Fruit fly (Drosophila melanogaster) ovary, adult (tissue): ENCODE data around the gene CG7506.

Source experiments
- CG17801 ChIP-seq: fragments of 200-800 bp; optimal IDR thresholded peaks from 2 replicates; lab custom pipeline; 2019; ENCODE audit warnings: missing biosample characterization, mild to moderate bottlenecking, missing genetic modification characterization, moderate library complexity; ENCODE audit not compliant: partially characterized antibody

CG7506 gene

DNA sequence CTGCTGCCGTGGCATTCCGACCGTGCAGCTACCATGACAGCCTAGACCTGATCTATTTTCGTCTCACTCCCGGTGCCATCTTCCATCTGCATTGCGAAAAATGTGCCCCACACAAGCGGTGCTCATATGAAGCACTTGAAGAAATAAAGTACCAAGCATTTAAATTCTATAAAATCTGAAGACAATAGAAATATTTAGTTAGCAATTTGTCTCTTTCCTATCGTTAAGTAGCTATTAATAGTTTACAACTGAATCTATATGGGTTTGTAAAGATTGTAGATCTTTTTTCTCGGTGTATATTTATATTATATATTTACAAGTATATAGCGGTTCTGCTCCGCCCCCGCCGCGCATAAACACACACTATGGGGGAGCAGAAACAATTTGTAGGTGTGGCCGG, 30.2 kb downstream of the CG7506 start:
- TF ChIP-seq CG17801 (GFP tag; lab: Kevin White, UChicago), result no peak

DNA sequence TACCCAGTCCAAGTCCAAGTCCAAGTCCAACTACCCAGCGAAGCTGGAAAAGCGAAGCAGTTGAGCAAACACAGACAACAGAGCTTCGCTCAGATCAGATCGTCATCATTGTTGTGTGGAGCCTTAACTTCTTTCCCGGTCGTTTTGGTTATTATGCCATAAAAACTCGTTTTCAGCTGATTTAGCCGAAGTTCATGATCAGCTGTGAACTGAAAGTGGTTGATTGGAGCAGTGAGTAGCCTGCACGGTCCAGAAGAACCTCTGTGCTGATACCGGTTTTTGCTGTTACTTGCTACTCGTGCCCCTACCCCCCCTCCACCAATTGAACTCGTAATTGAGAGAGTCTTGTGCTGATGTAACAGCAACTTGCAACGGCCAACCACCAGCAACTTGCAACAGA, 30.9 kb downstream of the CG7506 start:
- no peak for TF ChIP-seq CG17801 (GFP tag; lab: Kevin White, UChicago)

DNA sequence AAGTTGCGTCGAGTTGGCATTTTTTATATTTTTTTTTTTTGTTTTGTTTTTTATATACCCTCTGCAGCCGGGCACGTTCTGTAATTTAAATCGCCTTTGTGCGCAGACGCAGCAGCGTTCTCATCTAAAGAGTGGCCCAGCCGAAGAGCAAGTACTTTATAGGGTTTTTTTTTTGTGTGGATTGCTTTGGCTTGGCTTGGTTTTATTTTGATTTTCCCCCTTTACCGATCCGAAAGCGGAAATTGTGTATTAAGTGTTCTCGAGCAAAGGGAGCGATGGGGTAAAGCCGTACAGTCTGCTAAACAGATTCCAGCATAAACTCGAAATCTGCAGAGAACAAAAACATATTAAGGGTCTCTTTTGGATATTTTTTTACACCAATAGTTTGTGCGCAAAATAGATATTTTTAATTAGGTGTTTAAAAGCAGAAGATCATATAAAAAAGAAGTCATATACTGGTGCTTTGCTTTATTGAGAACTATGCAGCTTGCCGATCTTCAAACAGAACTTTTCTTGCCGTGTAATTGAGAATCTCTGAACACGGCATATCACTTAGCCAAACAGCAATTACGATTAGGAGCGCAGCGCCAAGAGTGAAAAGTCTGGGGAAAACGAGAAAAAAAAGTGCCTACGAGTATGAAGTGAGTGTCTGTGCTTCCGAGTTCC, 35.0 kb downstream of the CG7506 start:
- no peak for TF ChIP-seq CG17801 (GFP tag; lab: Kevin White, UChicago)

DNA sequence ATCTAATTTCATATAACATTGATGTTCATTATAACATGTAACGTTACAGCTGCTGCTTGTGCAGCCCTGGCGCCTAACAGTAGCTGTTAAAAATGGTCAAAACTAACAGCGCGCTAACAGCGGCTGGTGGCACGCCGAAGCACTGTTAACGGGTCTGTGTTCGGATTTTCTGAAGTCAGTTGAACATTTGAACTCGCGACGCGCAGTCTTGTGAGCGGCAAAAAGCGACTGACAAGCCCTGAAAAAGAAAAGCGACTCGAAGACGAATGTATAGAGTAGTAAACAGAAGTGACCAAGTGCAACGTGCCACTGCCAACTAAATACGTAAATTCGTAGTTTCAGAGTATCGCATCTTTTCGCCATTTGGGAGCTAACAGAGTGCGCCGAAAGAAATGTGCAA, 36.6 kb downstream of the CG7506 start:
- no peak for TF ChIP-seq CG17801 (GFP tag; lab: Kevin White, UChicago)

DNA sequence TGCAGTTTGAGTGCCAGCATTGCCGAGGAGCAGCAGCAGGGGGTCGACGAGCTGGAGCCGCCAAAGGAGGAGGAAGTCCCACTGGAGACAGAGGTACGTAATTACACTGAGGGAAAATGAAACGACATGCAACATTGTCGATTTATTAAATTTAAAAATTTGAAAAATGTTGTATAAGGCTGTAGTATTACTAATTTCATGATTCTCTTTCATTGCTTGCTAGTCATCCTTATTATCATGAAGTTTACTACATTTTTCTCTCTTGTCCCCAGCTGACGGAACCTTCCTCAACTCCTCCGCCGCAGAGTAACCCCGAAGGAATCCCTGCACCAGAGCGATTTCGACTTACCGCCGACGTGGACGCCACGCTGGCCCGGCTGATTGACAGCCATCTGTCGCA, 38.1 kb downstream of the CG7506 start:
- no peak for TF ChIP-seq CG17801 (GFP tag; lab: Kevin White, UChicago)

DNA sequence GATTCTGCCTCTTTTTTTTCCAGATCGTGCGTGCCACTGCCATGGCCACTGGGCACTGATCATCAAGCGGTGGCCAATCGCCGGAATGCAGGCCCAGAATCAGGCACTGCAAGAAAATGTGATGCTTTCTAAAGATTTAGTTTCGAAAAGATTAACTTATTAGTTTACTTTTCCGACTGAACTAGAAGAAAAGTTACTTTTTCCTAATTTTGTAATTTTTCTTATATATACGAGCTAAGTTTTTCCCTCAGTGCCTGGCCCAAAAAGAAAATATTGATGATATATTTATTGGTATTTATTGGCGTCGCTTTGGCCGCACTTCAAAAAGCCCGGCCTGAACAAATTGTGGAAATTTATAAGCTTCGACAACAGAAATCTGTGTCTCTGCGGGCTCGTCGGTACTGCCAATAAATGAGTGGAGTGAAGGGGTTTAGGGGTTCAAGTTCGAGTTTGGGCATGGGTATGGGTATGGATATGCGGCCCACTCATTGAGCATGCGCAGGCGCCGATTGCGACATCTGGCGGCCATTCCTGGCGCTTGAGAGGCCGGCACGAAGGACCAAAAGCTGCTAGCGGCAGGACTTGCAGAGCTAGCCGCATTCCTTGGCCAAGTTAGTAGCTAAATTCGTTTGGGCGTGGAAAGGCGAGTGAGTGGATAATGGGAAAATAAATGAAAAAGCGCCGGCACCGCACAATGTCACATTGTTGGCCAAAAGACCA, 40.2 kb downstream of the CG7506 start:
- TF ChIP-seq CG17801 (GFP tag; lab: Kevin White, UChicago), result no peak

DNA sequence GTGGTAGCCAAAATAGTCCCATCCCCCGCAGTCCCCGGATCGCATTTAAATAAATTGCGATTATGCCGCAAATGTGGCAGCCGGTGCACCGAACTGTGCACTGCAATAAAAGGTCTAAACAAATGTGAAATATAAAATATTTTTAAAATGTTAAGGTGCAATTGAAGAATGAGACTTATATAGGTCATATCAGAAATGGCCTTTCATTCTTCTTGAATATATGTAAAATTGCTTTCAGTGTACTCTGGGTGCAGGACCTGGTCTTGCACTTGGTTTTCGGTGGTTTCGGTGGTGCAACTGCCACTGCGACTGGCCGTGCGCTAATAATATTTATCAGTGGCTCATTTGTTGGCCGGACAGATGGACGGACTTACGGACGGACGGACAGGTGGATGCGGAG, 43.1 kb downstream of the CG7506 start:
- TF ChIP-seq CG17801 (GFP tag; lab: Kevin White, UChicago), result no peak

DNA sequence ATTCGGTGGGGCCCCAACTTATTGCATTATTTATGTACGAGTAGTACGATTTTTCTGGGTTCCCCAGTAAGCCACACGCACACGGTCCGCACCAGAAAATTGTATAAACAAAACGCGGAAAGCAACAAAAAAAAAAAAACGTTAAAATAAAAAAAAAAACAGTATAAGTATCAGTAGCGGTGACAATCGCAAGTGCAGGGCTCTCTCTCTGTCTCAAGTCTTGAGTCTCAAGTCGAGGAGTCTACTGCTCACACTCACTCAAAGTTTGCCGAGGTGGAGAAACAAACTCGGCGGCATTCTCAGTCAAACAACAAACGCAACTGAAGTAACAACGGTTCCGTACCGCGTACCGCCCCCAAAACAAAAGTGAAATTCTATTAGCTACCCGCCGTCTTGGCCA, 48.7 kb downstream of the CG7506 start, which contains the start of gene Pura:
Gene Pura, plus strand, starts transcription at position 301 of the 400 bp plus-strand sequence.
- TF ChIP-seq CG17801 (GFP tag; lab: Kevin White, UChicago), result no peak

DNA sequence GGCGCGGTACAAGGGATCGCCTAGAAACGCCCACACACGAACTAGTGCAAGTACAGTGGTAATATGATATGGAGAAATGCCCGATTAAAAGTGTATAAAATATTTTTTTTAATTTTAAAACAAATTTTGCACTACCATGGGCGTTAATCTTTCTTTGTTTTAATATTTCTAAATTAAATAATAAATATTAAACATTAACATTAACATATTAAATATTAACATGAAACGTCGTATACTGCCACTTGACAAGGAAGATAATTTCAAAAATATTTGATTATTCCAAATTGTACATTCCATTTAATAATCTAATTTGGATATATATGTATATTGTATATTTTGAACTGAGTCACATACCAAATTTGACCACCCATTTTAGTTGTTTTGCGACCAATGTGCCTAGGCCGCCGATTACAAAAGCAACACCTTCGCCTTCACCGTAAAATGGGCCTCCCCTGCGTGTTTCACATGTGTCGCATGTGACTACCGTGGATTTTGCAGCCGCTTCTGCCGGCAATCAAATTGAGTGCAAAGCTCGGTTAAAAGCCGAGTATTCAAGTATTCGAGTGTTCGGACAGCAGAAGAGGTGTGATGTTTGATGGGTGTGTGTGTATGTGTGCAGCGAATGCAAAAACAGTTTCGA, 49.2 kb downstream of the CG7506 start:
- peak; percentile 84 for TF ChIP-seq CG17801 (GFP tag; lab: Kevin White, UChicago)

DNA sequence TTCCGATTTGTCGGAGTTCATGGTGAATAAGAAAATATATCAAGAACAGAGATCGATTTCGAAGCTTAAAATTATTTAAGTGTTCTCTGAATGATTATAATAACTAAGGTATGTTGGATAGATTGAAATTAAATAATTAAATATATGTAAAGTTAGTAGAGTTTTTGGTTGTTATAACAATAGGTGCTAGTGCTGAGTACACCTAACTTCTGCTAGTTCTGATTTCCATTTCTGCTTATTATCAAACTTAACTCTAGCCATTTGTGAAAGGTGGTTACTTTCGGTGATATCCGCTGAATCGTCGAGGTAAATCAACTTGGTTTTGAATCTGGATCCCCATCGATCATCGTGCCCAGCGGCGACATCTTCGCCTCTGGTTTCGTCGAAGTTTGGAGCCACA, 50.5 kb downstream of the CG7506 start, which contains the start of gene t-Grip84:
Gene t-Grip84, minus strand, starts transcription at position 101 of the 400 bp plus-strand sequence.
- no peak for TF ChIP-seq CG17801 (GFP tag; lab: Kevin White, UChicago)
